Fruit fly (Drosophila melanogaster) whole organism, larva: Measurements from ENCODE around the gene CG2955.

Source experiments
- noc ChIP-seq: fragments of 200-800 bp; sonication (Bioruptor generic); optimal IDR thresholded peaks from 3 replicates; lab custom pipeline; 2019; ENCODE audit warnings: missing biosample characterization, mild to moderate bottlenecking, missing genetic modification characterization, moderate library complexity

Gene CG2955

DNA sequence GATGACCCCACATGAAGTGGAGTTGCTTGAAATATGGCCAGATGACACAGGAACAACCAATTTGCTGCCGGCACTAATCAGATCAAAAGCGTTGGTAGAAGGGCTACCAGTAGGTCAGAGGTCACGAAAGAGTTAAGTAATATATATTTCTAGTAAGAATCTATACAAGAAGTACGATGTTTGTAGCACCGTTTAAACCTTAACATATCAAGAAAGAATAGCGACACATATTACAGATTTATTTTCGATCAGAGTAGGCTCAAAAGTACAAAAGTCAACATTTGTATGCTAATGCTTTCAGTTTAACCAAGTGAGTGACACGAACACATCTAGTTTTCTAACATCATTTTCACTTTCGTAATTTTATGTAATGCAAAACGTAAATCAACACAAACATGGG is at the start of gene CG2955:
Gene CG2955, plus strand, starts transcription at position 301 of the 400 bp plus-strand sequence.
- TF ChIP-seq noc = no peak

DNA sequence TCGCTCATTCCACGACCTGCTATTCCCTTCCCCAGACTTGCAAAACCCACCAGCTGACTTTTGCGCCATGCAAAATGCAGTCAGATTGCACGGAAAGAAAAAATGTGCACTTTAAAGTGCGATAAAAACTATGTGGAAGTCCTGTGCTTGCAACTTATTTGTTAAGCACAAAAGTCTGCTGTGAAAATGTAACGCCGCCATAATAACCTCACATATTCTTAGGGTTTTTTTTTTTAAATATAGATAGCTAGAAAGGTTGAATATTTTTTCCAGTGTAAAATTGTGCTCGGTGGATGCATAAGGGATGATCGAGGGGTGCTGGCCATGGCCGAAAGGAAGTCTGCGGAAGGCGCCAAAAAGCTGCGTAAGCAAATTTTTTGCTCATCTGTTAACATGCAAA is 38.9 kb upstream of the CG2955 start:
- TF ChIP-seq noc = no peak

DNA sequence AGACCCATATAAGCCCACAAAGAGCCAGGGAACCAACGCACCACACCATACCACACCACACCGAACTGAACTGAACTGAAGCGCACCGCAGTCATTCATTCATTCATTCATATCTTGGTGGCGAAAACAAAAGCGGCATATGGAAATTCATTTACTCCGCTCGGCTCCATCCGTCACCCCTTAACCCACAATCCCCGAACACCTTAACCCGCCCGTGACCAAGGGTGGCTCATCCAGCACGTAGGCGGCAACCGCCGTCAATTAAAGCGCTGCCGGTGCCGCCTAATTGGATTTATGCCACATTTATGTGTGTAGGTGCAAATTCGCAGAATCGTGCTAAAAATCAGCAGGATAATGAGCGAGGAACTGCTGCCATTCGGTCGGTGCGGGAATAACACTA is 32.4 kb upstream of the CG2955 start:
- TF ChIP-seq noc = no peak

DNA sequence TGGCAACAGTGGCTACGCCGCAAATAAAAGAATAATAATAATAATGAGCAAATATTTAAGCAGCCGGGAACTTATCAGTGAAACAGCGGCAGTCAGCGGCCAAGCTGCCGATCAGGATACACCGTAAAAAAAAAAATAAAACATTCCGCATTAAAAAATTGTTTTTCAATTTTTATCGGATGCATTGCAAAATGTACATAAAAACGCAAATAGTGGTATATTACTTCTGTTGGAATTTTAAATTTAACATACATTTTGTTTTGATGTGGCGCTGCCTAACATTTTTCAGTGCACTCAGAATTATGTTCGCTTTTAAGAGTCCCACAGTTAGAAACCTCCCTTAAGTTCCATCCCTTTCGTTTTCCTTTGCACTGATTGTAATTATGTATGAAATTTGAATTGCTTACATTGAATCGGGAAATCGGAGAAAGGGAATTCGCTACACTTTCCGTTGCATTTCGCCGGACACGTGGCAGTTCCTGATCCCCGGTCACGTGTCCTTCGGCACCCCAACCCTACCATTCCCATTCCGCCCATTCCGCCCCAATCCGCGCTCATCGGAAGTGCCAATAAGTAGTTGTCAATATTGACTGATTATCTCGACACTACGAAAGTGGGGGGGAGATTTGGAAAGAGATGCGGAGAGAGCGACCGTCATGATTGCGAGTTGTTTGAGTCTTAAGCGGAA is 30.0 kb upstream of the CG2955 start:
- TF ChIP-seq noc = peak; percentile 44

DNA sequence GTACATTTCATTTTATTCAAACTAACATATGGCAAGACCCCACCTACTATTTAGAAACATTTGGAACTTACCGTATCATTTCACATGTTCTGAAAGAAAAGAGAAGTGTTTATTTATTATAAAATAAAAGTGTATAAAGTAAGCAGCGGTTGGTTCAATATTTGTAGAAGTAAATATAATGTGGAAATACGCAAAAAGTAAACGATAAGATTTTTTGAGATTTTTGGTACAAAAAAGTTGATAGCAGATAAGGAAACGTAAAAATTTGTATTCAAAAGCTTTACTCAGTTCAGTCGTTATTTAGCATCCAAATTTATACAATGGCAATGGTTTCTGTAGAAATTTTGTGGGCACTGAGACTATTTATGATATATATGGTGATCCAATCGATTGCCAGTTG is 29.0 kb upstream of the CG2955 start, which contains the start of gene Sr-CIII:
Gene Sr-CIII, plus strand, starts transcription at position 301 of the 400 bp plus-strand sequence.
- TF ChIP-seq noc = no peak

DNA sequence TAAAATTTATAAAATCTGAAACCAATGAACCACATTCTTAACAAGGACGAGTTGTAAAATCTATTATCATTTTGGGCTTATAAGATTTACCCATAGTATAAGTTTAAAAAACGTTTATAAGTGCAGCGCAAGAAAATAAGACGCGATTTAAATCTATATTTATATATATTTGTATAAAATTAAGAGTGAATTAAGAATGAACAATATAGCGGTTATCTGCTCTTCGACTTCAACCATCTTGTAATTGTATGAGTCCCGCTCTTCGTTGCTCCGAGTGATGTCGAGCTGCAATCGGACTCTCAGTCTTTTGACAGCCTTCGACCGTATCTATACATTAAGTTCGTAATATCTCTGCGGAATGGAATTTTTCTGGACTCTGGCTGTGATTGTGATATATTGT is 27.7 kb upstream of the CG2955 start, which contains the start of gene Sr-CI:
Gene Sr-CI, plus strand, starts transcription at position 301 of the 400 bp plus-strand sequence.
- no peak for TF ChIP-seq noc

DNA sequence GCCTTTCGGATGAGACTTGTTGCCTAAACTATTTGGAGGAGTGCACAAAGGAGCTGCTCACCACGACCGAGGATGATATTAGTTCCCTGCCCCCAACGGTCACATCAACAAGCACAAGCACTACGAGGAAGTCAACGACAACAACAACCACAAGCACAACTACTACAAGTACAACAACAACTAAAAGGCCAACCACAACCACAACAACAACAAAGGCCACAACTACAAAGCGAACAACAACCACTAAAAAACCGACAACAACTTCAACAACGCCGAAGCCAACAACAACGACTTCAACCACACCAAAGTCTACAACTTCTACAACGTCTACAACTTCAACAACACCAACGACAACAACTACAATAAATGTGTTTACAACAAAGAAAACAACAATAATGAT is 26.0 kb upstream of the CG2955 start:
- TF ChIP-seq noc = no peak

DNA sequence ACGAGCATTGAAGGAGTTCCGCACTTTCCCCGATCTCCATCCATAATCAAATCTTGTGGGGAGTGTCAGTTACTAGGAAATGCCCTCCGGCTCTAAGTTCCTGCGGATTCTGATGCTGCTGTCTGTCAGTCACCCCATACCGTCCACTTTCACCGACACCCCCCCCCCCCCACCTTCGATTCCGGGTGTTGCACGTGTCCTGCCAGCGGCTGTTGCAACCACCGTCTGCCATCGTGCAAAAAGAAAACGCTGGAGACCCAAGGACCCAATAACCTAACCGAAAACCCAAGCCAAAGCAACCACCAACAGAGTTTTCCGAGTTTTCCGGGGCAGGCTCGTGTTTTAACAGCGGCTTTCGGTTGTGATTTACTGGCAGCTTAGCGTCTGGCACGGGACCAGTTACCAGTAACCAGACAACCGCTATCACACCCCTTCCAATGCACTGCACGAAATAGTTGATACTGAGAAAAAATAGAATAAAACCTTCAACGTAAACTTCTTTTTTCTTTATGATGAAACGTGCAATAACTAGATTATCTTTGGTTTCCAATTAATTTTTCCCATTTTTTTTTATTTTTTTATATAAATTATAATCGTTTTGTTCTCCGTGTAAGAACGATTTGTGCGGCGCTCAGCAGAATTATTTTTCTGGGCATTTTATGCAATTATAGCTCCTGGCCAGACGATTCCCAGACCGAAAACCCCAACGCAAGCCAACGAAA is 24.3 kb upstream of the CG2955 start:
- no peak for TF ChIP-seq noc

DNA sequence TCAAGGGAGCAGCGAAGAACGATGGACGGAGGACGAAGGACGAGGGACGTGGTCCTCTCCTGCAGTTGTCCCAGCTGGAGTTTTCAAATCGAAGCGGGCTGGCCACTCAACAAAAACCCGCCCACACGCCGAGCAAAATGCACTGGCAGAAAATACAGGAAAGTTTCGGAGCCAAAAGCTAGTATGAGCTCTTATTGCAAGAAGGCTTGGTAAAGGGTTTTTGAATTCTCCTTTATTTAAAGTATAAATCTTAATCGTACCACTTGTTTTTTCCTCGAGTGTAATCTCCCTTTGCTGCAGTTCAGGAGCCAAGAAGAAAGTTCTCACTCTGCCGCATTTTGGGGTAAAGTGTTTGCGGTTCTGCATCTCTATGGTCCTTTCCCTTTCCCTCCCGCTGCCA is 20.2 kb upstream of the CG2955 start:
- TF ChIP-seq noc = no peak

DNA sequence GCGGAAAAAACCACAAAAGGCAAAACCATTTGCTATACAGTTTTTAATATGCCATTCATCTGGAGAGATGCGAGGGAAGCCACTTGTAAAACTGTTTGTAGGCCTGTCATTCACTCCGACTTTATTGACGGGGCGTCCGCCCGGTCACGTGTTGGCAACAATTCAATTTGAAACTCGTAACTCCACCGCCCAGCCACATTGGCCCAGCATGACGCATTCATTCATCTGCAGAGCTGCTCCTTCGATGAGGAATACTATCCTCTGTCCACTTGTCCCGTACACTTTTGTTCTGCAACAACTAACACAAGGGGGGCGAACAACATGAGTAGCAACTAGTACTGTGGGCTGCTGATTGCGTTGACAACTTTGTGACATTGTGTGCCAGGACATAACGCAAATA is 16.8 kb upstream of the CG2955 start:
- TF ChIP-seq noc = no peak

DNA sequence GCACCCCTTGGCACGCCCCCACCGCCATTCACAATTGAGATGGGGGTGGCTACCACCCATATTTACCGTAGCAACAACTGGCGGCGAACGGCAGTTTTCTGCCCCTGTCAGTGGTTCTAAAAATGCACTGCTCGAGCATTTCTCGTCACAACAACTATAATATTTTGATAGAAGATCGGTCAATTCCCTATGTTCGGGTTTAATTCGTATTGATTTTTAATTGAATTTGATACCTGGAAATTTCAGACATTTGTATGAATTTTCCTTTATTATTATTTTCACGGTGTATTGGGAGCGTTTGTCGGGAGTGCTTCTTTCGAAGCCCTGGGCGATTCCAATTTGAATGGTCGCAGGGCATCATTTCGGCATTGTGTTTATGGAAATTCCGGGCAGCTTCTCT is 16.0 kb upstream of the CG2955 start:
- no peak for TF ChIP-seq noc

DNA sequence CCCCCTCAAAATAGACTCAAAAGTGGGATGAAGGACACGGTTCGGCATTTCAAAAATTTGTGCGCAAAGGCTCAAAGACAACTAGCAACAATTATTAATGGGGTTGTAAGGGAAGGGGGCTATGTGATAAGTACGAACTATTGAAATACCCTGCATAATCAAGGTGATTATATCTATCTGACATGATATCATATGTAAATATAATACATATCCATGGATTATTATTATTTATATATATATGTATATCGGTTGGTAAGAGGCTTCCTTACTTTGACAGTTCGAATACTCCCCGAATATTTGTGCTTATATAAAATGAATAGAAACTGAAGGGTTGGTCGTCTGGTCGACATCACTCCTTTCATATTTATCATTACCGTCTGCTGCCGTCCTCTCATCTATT is 15.1 kb upstream of the CG2955 start:
- no peak for TF ChIP-seq noc

DNA sequence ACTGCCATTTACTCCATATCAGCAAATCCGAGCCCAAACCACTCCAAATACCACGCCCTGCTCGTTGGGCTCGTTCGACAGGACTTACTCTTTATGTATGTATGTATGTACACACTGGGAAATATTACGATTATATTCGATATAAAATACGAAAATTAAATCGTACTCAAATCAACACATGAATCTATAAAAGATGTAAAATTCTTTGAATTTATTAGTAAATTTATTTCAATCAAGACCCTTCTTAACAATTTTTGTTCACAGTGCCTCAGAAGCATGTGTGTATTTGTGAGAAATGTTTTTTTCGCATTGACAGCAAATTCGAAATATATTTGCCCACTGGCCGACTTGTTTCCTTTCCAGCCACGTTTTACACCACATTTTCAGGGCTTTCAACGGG is 2.8 kb upstream of the CG2955 start:
- no peak for TF ChIP-seq noc

DNA sequence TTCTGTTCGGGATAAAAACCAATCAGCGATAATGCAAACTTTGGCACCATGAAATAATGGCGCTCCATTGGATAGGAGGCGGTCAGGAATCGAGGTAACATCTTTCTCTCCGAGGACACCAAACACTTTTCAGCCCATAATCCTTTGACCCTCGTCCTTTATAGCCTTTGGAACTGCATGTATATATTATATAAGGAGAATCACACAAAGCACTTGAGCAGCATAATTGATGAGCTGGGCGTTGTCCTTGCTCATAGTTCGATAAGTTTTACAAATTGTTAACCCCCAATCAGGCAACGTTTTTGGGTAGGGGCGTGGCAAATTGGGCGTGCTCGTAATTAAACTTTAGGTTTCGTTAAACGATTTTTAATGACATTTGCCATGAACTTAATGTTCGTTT is 17.0 kb downstream of the CG2955 start, which contains the start of gene Or24a:
Gene Or24a, minus strand, starts transcription at position 101 of the 400 bp plus-strand sequence.
- TF ChIP-seq noc = no peak

DNA sequence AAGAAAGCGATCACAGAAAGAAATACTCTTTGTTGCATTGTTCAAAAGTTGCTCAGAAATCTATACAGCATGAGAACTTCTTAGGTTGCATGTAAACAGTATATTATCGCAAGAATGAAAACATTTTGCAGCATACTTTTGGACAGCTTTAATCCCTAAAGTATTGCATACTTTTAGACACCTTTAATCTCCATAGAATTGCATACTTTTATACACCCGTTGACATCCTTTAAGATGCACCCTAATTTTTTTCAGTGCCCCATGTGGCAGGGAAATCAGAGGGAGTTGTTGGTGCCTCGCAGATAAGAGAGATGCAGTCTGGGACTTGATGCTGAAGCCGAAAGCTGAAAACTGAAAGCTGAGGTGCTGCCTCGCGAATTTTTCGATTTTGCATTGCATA is 30.3 kb downstream of the CG2955 start:
- TF ChIP-seq noc = no peak

DNA sequence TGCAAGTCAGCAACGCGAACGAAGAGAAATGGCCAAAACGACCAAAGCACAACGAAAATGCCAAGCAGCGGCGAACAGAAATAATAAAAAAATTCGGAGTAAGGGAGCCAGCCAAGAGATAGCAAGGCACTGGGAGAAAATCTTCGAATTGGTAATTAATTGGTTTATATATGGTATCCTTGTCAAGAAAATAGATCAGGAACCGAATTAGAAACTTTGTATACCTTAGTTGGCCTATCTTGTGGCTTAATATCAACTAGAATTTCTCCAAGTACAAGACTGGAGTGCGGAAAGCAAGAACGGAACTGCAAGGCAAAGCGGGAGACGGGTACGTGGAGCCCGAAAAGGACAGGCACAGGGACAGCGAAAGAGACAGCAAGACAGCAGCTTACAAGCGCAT is 30.9 kb downstream of the CG2955 start:
- no peak for TF ChIP-seq noc

DNA sequence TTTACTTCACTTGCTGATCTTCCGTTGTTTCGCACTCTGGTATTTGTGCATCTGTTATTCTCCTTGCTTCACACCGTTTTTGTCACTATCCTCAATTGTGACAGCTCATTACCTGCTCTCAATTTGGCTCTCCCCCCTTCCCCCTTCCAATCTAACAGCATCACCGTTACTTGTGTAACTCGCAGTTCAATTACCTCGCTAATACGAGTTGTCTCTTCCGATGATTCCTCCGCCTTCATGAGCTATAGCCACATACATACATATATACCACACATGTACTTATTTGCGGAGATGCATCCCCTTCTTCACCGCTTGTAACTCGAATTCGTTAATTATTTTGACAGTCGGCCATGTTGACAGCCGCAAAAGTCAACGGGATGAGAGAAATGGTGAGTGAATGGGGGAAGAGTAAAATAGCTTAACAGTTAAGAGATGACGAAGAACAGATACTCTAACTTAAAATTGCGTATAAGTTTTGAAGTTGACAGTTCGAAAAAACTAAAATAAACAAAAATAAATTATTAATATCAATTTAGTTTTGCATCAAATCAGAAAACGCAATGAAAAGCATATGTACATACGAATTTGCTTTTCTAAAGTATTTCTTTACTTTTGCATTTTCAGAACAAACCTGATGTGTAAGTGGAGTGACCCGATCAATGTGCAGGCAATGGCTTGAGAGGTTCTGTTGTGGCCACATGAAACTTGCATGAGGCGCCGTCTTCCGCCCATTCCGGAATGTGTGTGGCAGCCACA is 36.4 kb downstream of the CG2955 start:
- no peak for TF ChIP-seq noc
